Worm (Caenorhabditis elegans): ENCODE measurements around the gene grl-7.

DNA sequence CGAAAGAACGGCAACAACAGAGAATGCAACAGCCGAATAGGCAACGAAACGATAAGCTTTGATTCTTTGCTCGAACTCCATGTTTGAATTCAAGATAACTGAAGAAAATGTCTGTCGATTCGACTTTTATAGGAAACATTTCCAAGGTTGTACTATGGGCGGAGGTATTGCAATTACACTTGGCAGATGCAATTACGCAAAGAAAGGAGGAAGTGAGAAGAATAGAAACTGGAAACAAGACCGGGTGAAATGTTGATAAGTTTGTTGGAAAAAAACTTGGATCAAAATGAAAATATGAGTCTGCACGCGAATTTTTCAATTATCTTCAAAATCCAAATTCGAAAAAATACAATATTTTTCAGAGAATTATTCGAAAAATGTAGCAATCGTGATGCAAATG, 43.0 kb upstream of the grl-7 start, which contains the start of gene col-155:
- TF ChIP-seq dao-5 (tag; optimal IDR thresholded peaks at IDR 0.05) (no peak), him-1 (tag; optimal IDR thresholded peaks at IDR 0.05) (no peak), W03F9.2 (tag; optimal IDR thresholded peaks at IDR 0.05) (no peak)

Data from whole organism, L4/young adult.